Worm (Caenorhabditis elegans): ENCODE data around the gene rpl-23.

Gene rpl-23

ce11 chrIII:5719832-5720194 is 13.9 kb upstream of the rpl-23 start (continued):
- no peak for TF ChIP-seq ztf-26 (tag; optimal IDR thresholded peaks at IDR 0.05)
- TF ChIP-seq K12H6.12 (tag; optimal IDR thresholded peaks at IDR 0.05), result no peak
- no peak for TF ChIP-seq F52B5.7 (tag; optimal IDR thresholded peaks at IDR 0.05)
- no peak for TF ChIP-seq sdz-38 (tag; optimal IDR thresholded peaks at IDR 0.05)
- 0 out of 2 replicates have a peak, but pooled peaks have one; percentile 17 for TF ChIP-seq madf-3 (GFP tag; IDR thresholded peaks at IDR 0.05)
- TF ChIP-seq F57A8.1 (GFP tag; optimal IDR thresholded peaks at IDR 0.05), result no peak
- TF ChIP-seq F23B12.7 (tag; optimal IDR thresholded peaks at IDR 0.05; ENCODE audit: insufficient read depth), result peak; percentile 22
- TF ChIP-seq ceh-27 (GFP tag; optimal IDR thresholded peaks at IDR 0.05), result no peak
- TF ChIP-seq tbp1 (GFP tag; optimal IDR thresholded peaks at IDR 0.05), result peak; percentile 29
- no peak for TF ChIP-seq B0261.1 (tag; optimal IDR thresholded peaks at IDR 0.05)
- TF ChIP-seq nfyb-1 (GFP tag; IDR thresholded peaks at IDR 0.05), result no peak
- TF ChIP-seq let-607 (tag; optimal IDR thresholded peaks at IDR 0.05), result no peak
- TF ChIP-seq efl-1 (GFP tag; optimal IDR thresholded peaks at IDR 0.05), result peak; percentile 78
- TF ChIP-seq attf-6 (GFP tag; IDR thresholded peaks at IDR 0.05), result no peak
- TF ChIP-seq lin-54 (GFP tag; optimal IDR thresholded peaks at IDR 0.05), result peak; percentile 98
- peak; percentile 40 for TF ChIP-seq F49E8.2 (tag; optimal IDR thresholded peaks at IDR 0.05; ENCODE audit: insufficient read depth)
- no peak for TF ChIP-seq tbx-9 (tag; optimal IDR thresholded peaks at IDR 0.05; ENCODE audit: borderline replicate concordance)
- no peak for TF ChIP-seq mxl-1 (tag; optimal IDR thresholded peaks at IDR 0.05)
- TF ChIP-seq bed-1 (GFP tag; IDR thresholded peaks at IDR 0.05), result no peak
- no peak for TF ChIP-seq ztf-25 (GFP tag; IDR thresholded peaks at IDR 0.05)
- TF ChIP-seq tlf-1 (GFP tag; optimal IDR thresholded peaks at IDR 0.05), result peak; percentile 64
- TF ChIP-seq cebp-2 (GFP tag; IDR thresholded peaks at IDR 0.05), result no peak
- no peak for TF ChIP-seq ceh-79 (tag; optimal IDR thresholded peaks at IDR 0.05)
- no peak for TF ChIP-seq B0035.1 (tag; optimal IDR thresholded peaks at IDR 0.05)
- no peak for TF ChIP-seq egrh-3 (GFP tag; IDR thresholded peaks at IDR 0.05)
- no peak for TF ChIP-seq lag-1 (GFP tag; IDR thresholded peaks at IDR 0.05)
- no peak for TF ChIP-seq bed-2 (GFP tag; IDR thresholded peaks at IDR 0.05)
- TF ChIP-seq unc-130 (GFP tag; optimal IDR thresholded peaks at IDR 0.05), result no peak
- no peak for TF ChIP-seq hlh-26 (GFP tag; conservative IDR thresholded peaks at IDR 0.05)
- peak; percentile 79 for TF ChIP-seq F33H1.4 (GFP tag; IDR thresholded peaks at IDR 0.05)
- TF ChIP-seq Y53G8AR.9 (GFP tag; conservative IDR thresholded peaks at IDR 0.05), result no peak
- no peak for TF ChIP-seq let-526 (GFP tag; IDR thresholded peaks at IDR 0.05)
- TF ChIP-seq hmg-1.2 (GFP tag; IDR thresholded peaks at IDR 0.05), result no peak
- TF ChIP-seq die-1 (tag; optimal IDR thresholded peaks at IDR 0.05), result no peak
- TF ChIP-seq ztf-6 (GFP tag; IDR thresholded peaks at IDR 0.05), result no peak
- TF ChIP-seq attf-3 (GFP tag; conservative IDR thresholded peaks at IDR 0.05), result no peak
- no peak for TF ChIP-seq madf-10 (tag; optimal IDR thresholded peaks at IDR 0.05)
- no peak for TF ChIP-seq hrde-1 (tag; optimal IDR thresholded peaks at IDR 0.05; ENCODE audit: borderline replicate concordance)
- TF ChIP-seq dox-1 (GFP tag; IDR thresholded peaks at IDR 0.05), result no peak
- TF ChIP-seq Y67H2A.10 (GFP tag; conservative IDR thresholded peaks at IDR 0.05), result no peak
- TF ChIP-seq snpc-1.1 (tag; optimal IDR thresholded peaks at IDR 0.05; ENCODE audit: insufficient read depth), result no peak
- TF ChIP-seq D2030.7 (GFP tag; IDR thresholded peaks at IDR 0.05), result peak; percentile 49; the same call in 1 of the 2 replicates
- TF ChIP-seq sea-2 (GFP tag; IDR thresholded peaks at IDR 0.05), result no peak
- no peak for TF ChIP-seq aptf-2 (GFP tag; conservative IDR thresholded peaks at IDR 0.05)
- TF ChIP-seq rec-8 (tag; optimal IDR thresholded peaks at IDR 0.05), result no peak
- TF ChIP-seq snpc-3.4 (tag; optimal IDR thresholded peaks at IDR 0.05), result no peak
- TF ChIP-seq nhr-179 (tag; optimal IDR thresholded peaks at IDR 0.05), result no peak
- TF ChIP-seq B0336.3 (GFP tag; IDR thresholded peaks at IDR 0.05), result no peak
- TF ChIP-seq attf-5 (GFP tag; optimal IDR thresholded peaks at IDR 0.05), result no peak
